Fruit fly (Drosophila melanogaster) ovary, adult (tissue): Measurements from ENCODE around the gene CG8159.

Experiments
- CG17801 ChIP-seq: fragments of 200-800 bp; optimal IDR thresholded peaks from 2 replicates; lab custom pipeline; 2019; ENCODE audit warnings: missing biosample characterization, mild to moderate bottlenecking, missing genetic modification characterization, moderate library complexity; ENCODE audit not compliant: partially characterized antibody

Gene CG8159

dm6 chr3R:8726632-8727031 lies at the start of gene CG8159:
TSS of gene CG8159 (plus strand) at chr3R:8726854.
- TF ChIP-seq CG17801 (GFP tag; lab: Kevin White, UChicago) = no peak

- TF ChIP-seq CG17801 (GFP tag; lab: Kevin White, UChicago) = no peak
These were observed 46.7 kb upstream of the CG8159 start, which contains the start of gene CG33325 for dm6 chr3R:8679934-8680333. TSS of gene CG33325 (minus strand) at chr3R:8680034.

- TF ChIP-seq CG17801 (GFP tag; lab: Kevin White, UChicago) = no peak
These were observed 46.0 kb upstream of the CG8159 start for dm6 chr3R:8680611-8681010.

dm6 chr3R:8683280-8683679 lies 43.4 kb upstream of the CG8159 start:
- TF ChIP-seq CG17801 (GFP tag; lab: Kevin White, UChicago) = no peak

dm6 chr3R:8684328-8685177 lies 42.1 kb upstream of the CG8159 start, which contains the start of gene CG44227:
TSS of gene CG44227 (minus strand) at chr3R:8685176.
- no peak for TF ChIP-seq CG17801 (GFP tag; lab: Kevin White, UChicago)

dm6 chr3R:8686446-8686845 lies 40.2 kb upstream of the CG8159 start:
- TF ChIP-seq CG17801 (GFP tag; lab: Kevin White, UChicago) = no peak

dm6 chr3R:8694110-8694826 lies 32.4 kb upstream of the CG8159 start:
- TF ChIP-seq CG17801 (GFP tag; lab: Kevin White, UChicago) = no peak

dm6 chr3R:8697772-8698259 lies 28.8 kb upstream of the CG8159 start, which contains the start of gene hb:
TSS of gene hb (minus strand) at chr3R:8697822.
- TF ChIP-seq CG17801 (GFP tag; lab: Kevin White, UChicago) = no peak

- no peak for TF ChIP-seq CG17801 (GFP tag; lab: Kevin White, UChicago)
These were observed 27.4 kb upstream of the CG8159 start for dm6 chr3R:8699230-8699629.

- TF ChIP-seq CG17801 (GFP tag; lab: Kevin White, UChicago) = no peak
These were observed 26.0 kb upstream of the CG8159 start for dm6 chr3R:8700660-8701059.

- TF ChIP-seq CG17801 (GFP tag; lab: Kevin White, UChicago) = no peak
These were observed 25.5 kb upstream of the CG8159 start for dm6 chr3R:8701197-8701596.

dm6 chr3R:8704669-8705068 lies 22.0 kb upstream of the CG8159 start:
- no peak for TF ChIP-seq CG17801 (GFP tag; lab: Kevin White, UChicago)

- no peak for TF ChIP-seq CG17801 (GFP tag; lab: Kevin White, UChicago)
These were observed 21.1 kb upstream of the CG8159 start for dm6 chr3R:8705323-8706097.

dm6 chr3R:8707166-8707565 lies 19.5 kb upstream of the CG8159 start:
- no peak for TF ChIP-seq CG17801 (GFP tag; lab: Kevin White, UChicago)
